Worm (Caenorhabditis elegans) whole organism, young adult: ENCODE data around the gene Y7A5A.6.

ENCODE experiments used
- C06A6.2 ChIP-seq: fragments of 200-800 bp; sonication (Bioruptor generic); conservative IDR thresholded peaks from 2 replicates; pipeline ENCODE4 v1.3.6; 2022; ENCODE audit warnings: missing genetic modification characterization, missing compliant biosample characterization
- D2030.7 ChIP-seq: fragments of 200-800 bp; sonication (Bioruptor generic); IDR thresholded peaks from 2 replicates; pipeline ENCODE4 v1.3.6; 2022; ENCODE audit warnings: missing genetic modification reagents, missing genetic modification characterization, missing compliant biosample characterization
- F37B4.10 ChIP-seq: fragments of 200-800 bp; sonication (Bioruptor generic); IDR thresholded peaks from 2 replicates; pipeline ENCODE4 v1.3.6; 2022; ENCODE audit warnings: missing genetic modification characterization, missing compliant biosample characterization
- F39B2.1 ChIP-seq: fragments of 200-800 bp; sonication (Bioruptor generic); IDR thresholded peaks from 2 replicates; pipeline ENCODE4 v1.3.6; 2022; ENCODE audit warnings: missing genetic modification reagents, missing genetic modification characterization, missing compliant biosample characterization
- F57A8.1 ChIP-seq: fragments of 200-800 bp; sonication (Bioruptor generic); optimal IDR thresholded peaks from 2 replicates; lab custom pipeline; 2018; ENCODE audit warnings: mild to moderate bottlenecking, missing genetic modification characterization, moderate library complexity, missing compliant biosample characterization
- attf-5 ChIP-seq: fragments of 200-800 bp; sonication (Bioruptor generic); optimal IDR thresholded peaks from 2 replicates; lab custom pipeline; 2018; ENCODE audit warnings: mild to moderate bottlenecking, missing genetic modification characterization, missing compliant biosample characterization
- attf-6 ChIP-seq: fragments of 200-800 bp; sonication (Bioruptor generic); IDR thresholded peaks from 2 replicates; pipeline ENCODE4 v1.3.6; 2022; ENCODE audit warnings: missing genetic modification reagents, missing genetic modification characterization, missing compliant biosample characterization
- cebp-1 ChIP-seq, 2 experiments: fragments of 200-800 bp in 1 of 2; sonication (Bioruptor generic) in 1 of 2; sonication (generic microtip) in 1 of 2; IDR thresholded peaks in 1 of 2; optimal IDR thresholded peaks in 1 of 2; 2 replicates each; pipeline versions ENCODE4 v1.3.6 to Lab custom; 2017 to 2022; ENCODE audit warnings: missing compliant biosample characterization in 2 of 2, missing genetic modification characterization in 2 of 2, mild to moderate bottlenecking in 1 of 2, missing genetic modification reagents in 1 of 2, moderate library complexity in 1 of 2
- dox-1 ChIP-seq: fragments of 200-800 bp; sonication (Bioruptor generic); IDR thresholded peaks from 2 replicates; pipeline ENCODE4 v1.3.6; 2022; ENCODE audit warnings: missing genetic modification reagents, missing genetic modification characterization, missing compliant biosample characterization
- ets-4 ChIP-seq: fragments of 200-800 bp; sonication (Bioruptor generic); optimal IDR thresholded peaks from 2 replicates; lab custom pipeline; 2018; ENCODE audit warnings: mild to moderate bottlenecking, missing genetic modification characterization, missing compliant biosample characterization
- fkh-3 ChIP-seq: sonication (generic microtip); optimal IDR thresholded peaks from 2 replicates; lab custom pipeline; 2016; ENCODE audit warnings: mild to moderate bottlenecking, missing genetic modification characterization, missing compliant biosample characterization
- hlh-26 ChIP-seq: fragments of 200-800 bp; sonication (Bioruptor generic); conservative IDR thresholded peaks from 2 replicates; pipeline ENCODE4 v1.3.6; 2022; ENCODE audit warnings: missing genetic modification reagents, missing genetic modification characterization, missing compliant biosample characterization
- mxl-1 ChIP-seq: sonication (generic microtip); optimal IDR thresholded peaks from 2 replicates; lab custom pipeline; 2016; ENCODE audit warnings: missing genetic modification characterization, missing compliant biosample characterization
- nhr-120 ChIP-seq: fragments of 200-800 bp; sonication (Bioruptor generic); IDR thresholded peaks from 2 replicates; pipeline ENCODE4 v1.3.6; 2022; ENCODE audit warnings: missing genetic modification characterization, missing compliant biosample characterization
- pbrm-1 ChIP-seq: fragments of 200-800 bp; sonication (Bioruptor generic); IDR thresholded peaks from 2 replicates; pipeline ENCODE4 v1.3.6; 2022; ENCODE audit warnings: missing genetic modification reagents, missing genetic modification characterization, missing compliant biosample characterization
- rcor-1 ChIP-seq: fragments of 200-800 bp; sonication (Bioruptor generic); IDR thresholded peaks from 2 replicates; pipeline ENCODE4 v1.3.6; 2022; ENCODE audit warnings: missing genetic modification reagents, missing genetic modification characterization, missing compliant biosample characterization
- snpc-1.3 ChIP-seq: sonication (generic microtip); optimal IDR thresholded peaks from 2 replicates; lab custom pipeline; 2017; ENCODE audit warnings: missing genetic modification characterization, mild to moderate bottlenecking, missing compliant biosample characterization, antibody characterized with exemption, moderate library complexity, missing genotype, missing genetic modification reagents; ENCODE audit not compliant: insufficient read depth
- snpc-4 ChIP-seq, 5 experiments: fragments of 150-350 bp in 1 of 5; sonication (generic microtip) in 4 of 5; optimal IDR thresholded peaks; 2 replicates each; lab custom pipeline; 2014 to 2018; ENCODE audit warnings: missing genetic modification characterization in 5 of 5, missing biosample characterization in 3 of 5, antibody characterized with exemption in 2 of 5, mild to moderate bottlenecking in 2 of 5, missing compliant biosample characterization in 2 of 5, missing genotype in 2 of 5, moderate library complexity in 2 of 5, missing genetic modification reagents in 1 of 5
- sptf-2 ChIP-seq: fragments of 200-800 bp; sonication (Bioruptor generic); optimal IDR thresholded peaks from 2 replicates; lab custom pipeline; 2018; ENCODE audit warnings: mild to moderate bottlenecking, missing genetic modification characterization, missing compliant biosample characterization
- xnd-1 ChIP-seq: sonication (generic microtip); optimal IDR thresholded peaks from 2 replicates; lab custom pipeline; 2016; ENCODE audit warnings: missing genotype, missing genetic modification reagents, missing genetic modification characterization, missing compliant biosample characterization
- ztf-25 ChIP-seq: fragments of 200-800 bp; sonication (Bioruptor generic); IDR thresholded peaks from 2 replicates; pipeline ENCODE4 v1.3.6; 2022; ENCODE audit warnings: missing genetic modification reagents, missing genetic modification characterization, missing compliant biosample characterization
- ztf-28 ChIP-seq: fragments of 200-800 bp; sonication (Bioruptor generic); IDR thresholded peaks from 2 replicates; pipeline ENCODE4 v1.3.6; 2022; ENCODE audit warnings: missing genetic modification reagents, missing genetic modification characterization, missing compliant biosample characterization

Y7A5A.6 gene

DNA sequence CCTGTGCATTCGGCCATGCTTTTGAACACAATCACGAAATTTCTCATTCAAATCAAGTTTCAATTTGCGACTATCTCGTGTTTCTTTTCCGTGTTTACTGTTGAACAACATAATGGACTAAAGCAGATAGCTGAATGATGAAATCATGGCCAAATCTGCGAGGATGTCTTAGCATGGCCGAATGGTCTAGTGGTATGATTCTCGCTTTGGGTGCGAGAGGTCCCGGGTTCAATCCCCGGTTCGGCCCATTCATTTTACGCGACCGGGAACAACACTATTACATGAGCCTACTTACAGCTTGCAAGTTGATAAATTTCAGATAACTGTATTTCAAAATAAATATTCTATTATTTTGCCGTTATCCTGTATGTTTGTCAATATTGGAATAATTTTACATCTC lies 48.2 kb downstream of the Y7A5A.6 start (continued):
- TF ChIP-seq snpc-4 (GFP tag; optimal IDR thresholded peaks at IDR 0.05; lab: Kevin White, UChicago) (peak; percentile 26), snpc-4 (tag; optimal IDR thresholded peaks at IDR 0.05; lab: Kevin White, UChicago) (peak in 2 of 4 experiments; percentile 15 to 65), attf-6 (GFP tag; lab: Robert Waterston, UW) (0 out of 2 replicates have a peak, but pooled peaks have one; percentile 31), fkh-3 (no peak), xnd-1 (no peak), ets-4 (GFP tag; lab: Kevin White, UChicago) (no peak), pbrm-1 (GFP tag; lab: Robert Waterston, UW) (peak; percentile 45; the same call in 1 of the 2 replicates), hlh-26 (no peak), rcor-1 (GFP tag; lab: Robert Waterston, UW) (no peak), D2030.7 (GFP tag; lab: Robert Waterston, UW) (peak; percentile 75), ztf-25 (GFP tag; lab: Robert Waterston, UW) (0 out of 2 replicates have a peak, but pooled peaks have one; percentile 8), attf-5 (no peak), F57A8.1 (GFP tag; lab: Kevin White, UChicago) (no peak), dox-1 (GFP tag; lab: Robert Waterston, UW) (peak; percentile 59; the same call in 1 of the 2 replicates), cebp-1 (GFP tag; IDR thresholded peaks at IDR 0.05; lab: Robert Waterston, UW) (no peak), cebp-1 (tag; optimal IDR thresholded peaks at IDR 0.05; lab: Kevin White, UChicago) (no peak), mxl-1 (tag; lab: Kevin White, UChicago) (no peak), C06A6.2 (GFP tag; lab: Robert Waterston, UW) (no peak), F37B4.10 (no peak), snpc-1.3 (no peak), sptf-2 (GFP tag; lab: Kevin White, UChicago) (no peak), ztf-28 (GFP tag; lab: Robert Waterston, UW) (no peak), F39B2.1 (GFP tag; lab: Robert Waterston, UW) (0 out of 2 replicates have a peak, but pooled peaks have one; percentile 20), nhr-120 (no peak)
